Worm (Caenorhabditis elegans) whole organism, L2 larva: ENCODE data around the gene hars-1.

Experiments
- C34F6.9 ChIP-seq: fragments of 150-350 bp; optimal IDR thresholded peaks from 2 replicates; lab custom pipeline; 2014; ENCODE audit warnings: missing biosample characterization, missing genetic modification characterization
- F13H6.1 ChIP-seq: sonication (generic microtip); optimal IDR thresholded peaks from 2 replicates; lab custom pipeline; 2016; ENCODE audit warnings: missing genetic modification characterization, missing compliant biosample characterization
- Y55F3AM.14 ChIP-seq: fragments of 200-800 bp; sonication (Bioruptor generic); optimal IDR thresholded peaks from 2 replicates; lab custom pipeline; 2018; ENCODE audit warnings: mild to moderate bottlenecking, missing genetic modification characterization, missing compliant biosample characterization
- ZK546.5 ChIP-seq: sonication (generic microtip); optimal IDR thresholded peaks from 2 replicates; lab custom pipeline; 2017; ENCODE audit warnings: missing biosample characterization, missing genetic modification characterization
- alr-1 ChIP-seq: fragments of 150-350 bp; optimal IDR thresholded peaks from 2 replicates; lab custom pipeline; 2014; ENCODE audit warnings: missing biosample characterization, missing genetic modification characterization
- aly-2 ChIP-seq: fragments of 150-350 bp; optimal IDR thresholded peaks from 2 replicates; lab custom pipeline; 2014; ENCODE audit warnings: missing biosample characterization, missing genetic modification characterization
- ama-1 ChIP-seq: fragments of 150-350 bp; optimal IDR thresholded peaks from 2 replicates; lab custom pipeline; 2018; ENCODE audit warnings: inconsistent platforms
- ceh-82 ChIP-seq: fragments of 150-350 bp; optimal IDR thresholded peaks from 2 replicates; lab custom pipeline; 2014; ENCODE audit warnings: missing biosample characterization, missing genetic modification characterization
- egl-27 ChIP-seq: sonication (generic microtip); optimal IDR thresholded peaks from 3 replicates; lab custom pipeline; 2017; ENCODE audit warnings: missing biosample characterization, missing genetic modification reagents, missing genetic modification characterization
- elt-3 ChIP-seq: sonication (generic microtip); optimal IDR thresholded peaks from 2 replicates; lab custom pipeline; 2017; ENCODE audit warnings: missing biosample characterization, missing genetic modification characterization
- fos-1 ChIP-seq: fragments of 150-350 bp; optimal IDR thresholded peaks from 2 replicates; lab custom pipeline; 2014; ENCODE audit warnings: missing biosample characterization, missing genetic modification characterization
- gmeb-1 ChIP-seq: fragments of 150-350 bp; optimal IDR thresholded peaks from 2 replicates; lab custom pipeline; 2014; ENCODE audit warnings: missing biosample characterization, missing genetic modification characterization
- lin-11 ChIP-seq: fragments of 150-350 bp; sonication (generic microtip); optimal IDR thresholded peaks from 2 replicates; lab custom pipeline; 2014; ENCODE audit warnings: missing biosample characterization, missing genetic modification characterization, inconsistent platforms, mixed read lengths
- lin-13 ChIP-seq: fragments of 150-350 bp; optimal IDR thresholded peaks from 2 replicates; lab custom pipeline; 2014; ENCODE audit warnings: missing biosample characterization, missing genetic modification reagents, missing genetic modification characterization
- lin-39 ChIP-seq: fragments of 150-350 bp; optimal IDR thresholded peaks from 2 replicates; lab custom pipeline; 2014; ENCODE audit warnings: missing biosample characterization, missing genetic modification reagents, missing genetic modification characterization
- mab-5 ChIP-seq: fragments of 150-350 bp; optimal IDR thresholded peaks from 2 replicates; lab custom pipeline; 2014; ENCODE audit warnings: missing biosample characterization, missing genetic modification characterization
- mdl-1 ChIP-seq, 2 experiments: fragments of 150-350 bp in 1 of 2; sonication (generic microtip) in 1 of 2; optimal IDR thresholded peaks; 2 replicates each; lab custom pipeline; 2017; ENCODE audit warnings: missing biosample characterization in 2 of 2, missing genetic modification characterization in 2 of 2
- nhr-11 ChIP-seq: fragments of 150-350 bp; optimal IDR thresholded peaks from 2 replicates; lab custom pipeline; 2014; ENCODE audit warnings: missing biosample characterization, missing genetic modification characterization
- nhr-12 ChIP-seq: fragments of 150-350 bp; optimal IDR thresholded peaks from 2 replicates; lab custom pipeline; 2014; ENCODE audit warnings: missing biosample characterization, missing genetic modification characterization
- nhr-129 ChIP-seq: fragments of 150-350 bp; optimal IDR thresholded peaks from 2 replicates; lab custom pipeline; 2014; ENCODE audit warnings: missing biosample characterization, missing genetic modification characterization
- nhr-23 ChIP-seq: fragments of 150-350 bp; optimal IDR thresholded peaks from 2 replicates; lab custom pipeline; 2014; ENCODE audit warnings: missing biosample characterization, missing genetic modification reagents, missing genetic modification characterization
- nhr-237 ChIP-seq: fragments of 150-350 bp; optimal IDR thresholded peaks from 2 replicates; lab custom pipeline; 2014; ENCODE audit warnings: missing biosample characterization, missing genetic modification characterization
- nhr-6 ChIP-seq: fragments of 150-350 bp; optimal IDR thresholded peaks from 2 replicates; lab custom pipeline; 2014; ENCODE audit warnings: missing biosample characterization, missing genetic modification characterization
- nhr-77 ChIP-seq: fragments of 150-350 bp; optimal IDR thresholded peaks from 2 replicates; lab custom pipeline; 2014; ENCODE audit warnings: missing biosample characterization, missing genetic modification characterization
- peb-1 ChIP-seq: fragments of 150-350 bp; optimal IDR thresholded peaks from 2 replicates; lab custom pipeline; 2014; ENCODE audit warnings: missing biosample characterization, missing genetic modification characterization
- sem-4 ChIP-seq: fragments of 150-350 bp; optimal IDR thresholded peaks from 2 replicates; lab custom pipeline; 2014; ENCODE audit warnings: missing biosample characterization, missing genetic modification reagents, missing genetic modification characterization
- skn-1 ChIP-seq: sonication (generic microtip); optimal IDR thresholded peaks from 2 replicates; lab custom pipeline; 2017; ENCODE audit warnings: missing biosample characterization, missing genetic modification characterization
- sma-3 ChIP-seq: sonication (generic microtip); optimal IDR thresholded peaks from 2 replicates; lab custom pipeline; 2016; ENCODE audit warnings: missing genetic modification reagents, missing genetic modification characterization, missing compliant biosample characterization
- sma-9 ChIP-seq, 2 experiments: fragments of 150-350 bp in 1 of 2; sonication (generic microtip) in 1 of 2; optimal IDR thresholded peaks; 2 replicates each; lab custom pipeline; 2014 to 2016; ENCODE audit warnings: missing genetic modification characterization in 2 of 2, mild to moderate bottlenecking in 1 of 2, missing biosample characterization in 1 of 2, missing compliant biosample characterization in 1 of 2, missing genetic modification reagents in 1 of 2, moderate library complexity in 1 of 2
- snpc-4 ChIP-seq: fragments of 150-350 bp; optimal IDR thresholded peaks from 2 replicates; lab custom pipeline; 2014; ENCODE audit warnings: missing biosample characterization, missing genetic modification characterization
- unc-39 ChIP-seq: fragments of 150-350 bp; optimal IDR thresholded peaks from 2 replicates; lab custom pipeline; 2014; ENCODE audit warnings: missing biosample characterization, missing genetic modification characterization
- unc-55 ChIP-seq: fragments of 150-350 bp; sonication (generic microtip); optimal IDR thresholded peaks from 3 replicates; lab custom pipeline; 2014; ENCODE audit warnings: missing biosample characterization, missing genetic modification reagents, missing genetic modification characterization
- unc-62 ChIP-seq: fragments of 150-350 bp; optimal IDR thresholded peaks from 2 replicates; lab custom pipeline; 2014; ENCODE audit warnings: missing biosample characterization, missing genetic modification reagents, missing genetic modification characterization
- ztf-1 ChIP-seq: fragments of 200-800 bp; sonication (Bioruptor generic); conservative IDR thresholded peaks from 2 replicates; pipeline ENCODE4 v1.3.6; 2022; ENCODE audit warnings: missing genetic modification characterization, missing compliant biosample characterization

Gene hars-1

ce11 chrIV:10821672-10822304 is 37.0 kb upstream of the hars-1 start (continued):
- peak; percentile 25 for TF ChIP-seq skn-1 (tag; lab: Kevin White, UChicago)
- TF ChIP-seq ztf-1 (GFP tag; lab: Robert Waterston, UW) = no peak
- TF ChIP-seq ceh-82 (tag; lab: Kevin White, UChicago) = peak; percentile 7
- peak; percentile 93 for TF ChIP-seq C34F6.9 (tag; lab: Kevin White, UChicago)
- peak; percentile 81 for TF ChIP-seq sma-9 (GFP tag; optimal IDR thresholded peaks at IDR 0.05; lab: Kevin White, UChicago)
- no peak for TF ChIP-seq sma-9 (tag; optimal IDR thresholded peaks at IDR 0.05; lab: Kevin White, UChicago)
- peak; percentile 55 for TF ChIP-seq snpc-4 (tag; lab: Kevin White, UChicago)
- peak; percentile 92 for TF ChIP-seq unc-55
- peak; percentile 58 for TF ChIP-seq sma-3 (GFP tag; lab: Kevin White, UChicago)
- no peak for TF ChIP-seq elt-3
- TF ChIP-seq nhr-12 (tag; lab: Kevin White, UChicago) = no peak
- TF ChIP-seq mab-5 (tag; lab: Kevin White, UChicago) = peak; percentile 80
- TF ChIP-seq aly-2 (tag; lab: Kevin White, UChicago) = peak; percentile 78
- peak; percentile 97 for TF ChIP-seq Y55F3AM.14 (GFP tag; lab: Kevin White, UChicago)
- TF ChIP-seq lin-13 (GFP tag; lab: Kevin White, UChicago) = peak; percentile 81
- TF ChIP-seq gmeb-1 (tag; lab: Kevin White, UChicago) = peak; percentile 70

- TF ChIP-seq sem-4 (tag; lab: Kevin White, UChicago) = no peak
- no peak for TF ChIP-seq lin-11 (tag; lab: Kevin White, UChicago)
- TF ChIP-seq nhr-77 = no peak
- TF ChIP-seq mdl-1 (tag; optimal IDR thresholded peaks at IDR 0.05; lab: Kevin White, UChicago) = no peak
- no peak for TF ChIP-seq unc-39 (tag; lab: Kevin White, UChicago)
- TF ChIP-seq fos-1 (tag; lab: Kevin White, UChicago) = no peak
- no peak for TF ChIP-seq ZK546.5 (tag; lab: Kevin White, UChicago)
- no peak for TF ChIP-seq skn-1 (tag; lab: Kevin White, UChicago)
- no peak for TF ChIP-seq alr-1 (tag; lab: Kevin White, UChicago)
- TF ChIP-seq ceh-82 (tag; lab: Kevin White, UChicago) = no peak
- TF ChIP-seq nhr-12 (tag; lab: Kevin White, UChicago) = no peak
- no peak for TF ChIP-seq nhr-23 (tag; lab: Kevin White, UChicago)
- no peak for TF ChIP-seq gmeb-1 (tag; lab: Kevin White, UChicago)
- no peak for TF ChIP-seq nhr-6 (tag; lab: Kevin White, UChicago)
- no peak for TF ChIP-seq lin-39 (tag; lab: Kevin White, UChicago)
- TF ChIP-seq lin-13 (GFP tag; lab: Kevin White, UChicago) = no peak
- TF ChIP-seq snpc-4 (tag; lab: Kevin White, UChicago) = no peak
- no peak for TF ChIP-seq unc-62 (GFP tag; lab: Kevin White, UChicago)
- TF ChIP-seq nhr-129 (tag; lab: Kevin White, UChicago) = no peak
- no peak for TF ChIP-seq F13H6.1
Measured at ce11 chrIV:10825383-10825782, 33.4 kb upstream of the hars-1 start.

ce11 chrIV:10826029-10826428 is 32.7 kb upstream of the hars-1 start:
- TF ChIP-seq nhr-129 (tag; lab: Kevin White, UChicago) (peak; percentile 9), unc-39 (tag; lab: Kevin White, UChicago) (no peak)

- no peak for TF ChIP-seq ZK546.5 (tag; lab: Kevin White, UChicago)
- TF ChIP-seq unc-55 = no peak
- TF ChIP-seq gmeb-1 (tag; lab: Kevin White, UChicago) = no peak
- no peak for TF ChIP-seq F13H6.1
- TF ChIP-seq Y55F3AM.14 (GFP tag; lab: Kevin White, UChicago) = no peak
- TF ChIP-seq mdl-1 (tag; optimal IDR thresholded peaks at IDR 0.05; lab: Kevin White, UChicago) = no peak
- TF ChIP-seq peb-1 = no peak
- no peak for TF ChIP-seq ceh-82 (tag; lab: Kevin White, UChicago)
- TF ChIP-seq sem-4 (tag; lab: Kevin White, UChicago) = no peak
- TF ChIP-seq nhr-23 (tag; lab: Kevin White, UChicago) = no peak
- no peak for TF ChIP-seq unc-62 (GFP tag; lab: Kevin White, UChicago)
- TF ChIP-seq lin-11 (tag; lab: Kevin White, UChicago) = no peak
- no peak for TF ChIP-seq nhr-12 (tag; lab: Kevin White, UChicago)
- TF ChIP-seq alr-1 (tag; lab: Kevin White, UChicago) = no peak
- TF ChIP-seq ama-1 (lab: Kevin White, UChicago) = no peak
- no peak for TF ChIP-seq egl-27 (tag; lab: Kevin White, UChicago)
- no peak for TF ChIP-seq nhr-11 (tag; lab: Kevin White, UChicago)
- TF ChIP-seq elt-3 = no peak
- no peak for TF ChIP-seq nhr-237 (tag; lab: Kevin White, UChicago)
- TF ChIP-seq nhr-6 (tag; lab: Kevin White, UChicago) = no peak
- TF ChIP-seq, all 48 proteins: peak for 0
Measured at ce11 chrIV:10828049-10828448, 30.7 kb upstream of the hars-1 start, which contains the start of gene npax-3. TSS of gene npax-3 (minus strand) at chrIV:10828149.
